Fruit fly (Drosophila melanogaster) whole organism, adult: ENCODE results near the gene Ogdh.

Source experiments
- CG11617 ChIP-seq: fragments of 200-800 bp; sonication (Bioruptor generic); optimal IDR thresholded peaks from 2 replicates; lab custom pipeline; 2017; ENCODE audit warnings: mild to moderate bottlenecking, missing biosample characterization, missing genetic modification reagents, missing genetic modification characterization
- CG7101 ChIP-seq: fragments of 200-800 bp; sonication (Bioruptor generic); optimal IDR thresholded peaks from 2 replicates; lab custom pipeline; 2018; ENCODE audit warnings: missing biosample characterization, mild to moderate bottlenecking, missing genetic modification characterization, moderate library complexity
- ovo ChIP-seq: fragments of 200-800 bp; sonication (Bioruptor generic); optimal IDR thresholded peaks from 2 replicates; lab custom pipeline; 2016; ENCODE audit warnings: missing biosample characterization, missing genetic modification characterization

DNA sequence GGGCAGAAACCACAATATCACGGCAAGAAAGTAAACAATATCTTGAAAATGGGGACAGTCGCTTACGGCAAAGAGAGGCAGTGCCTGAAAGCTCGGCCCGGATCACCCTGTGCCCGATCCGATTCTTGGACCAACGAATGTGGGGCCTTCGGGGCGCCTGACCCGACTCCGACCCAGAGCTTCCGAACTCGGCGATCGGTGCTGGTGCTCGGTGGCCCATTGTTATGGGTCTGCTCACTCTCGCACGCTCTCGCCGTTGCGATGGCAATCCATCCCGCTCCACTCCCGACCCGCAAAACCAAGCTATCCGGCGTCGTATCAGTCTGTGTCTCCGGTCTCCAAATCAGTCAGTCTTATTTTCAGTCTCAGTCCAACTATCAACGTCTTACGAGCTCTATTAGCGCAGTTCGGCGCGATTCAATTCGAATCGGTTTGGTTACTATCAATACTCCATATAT, 15.1 kb downstream of the Ogdh start, which contains the start of gene Exn:
- TF ChIP-seq CG7101 (tag; lab: Kevin White, UChicago) (peak; percentile 28), ovo (GFP tag; lab: Kevin White, UChicago) (no peak), CG11617 (GFP tag; lab: Kevin White, UChicago) (peak; percentile 42)
